Worm (Caenorhabditis elegans) whole organism, young adult: ENCODE measurements around the gene F10A3.11.

Source experiments
- F52B5.7 ChIP-seq: sonication (generic microtip); optimal IDR thresholded peaks from 2 replicates; lab custom pipeline; 2016; ENCODE audit warnings: mild to moderate bottlenecking, missing genetic modification characterization, missing compliant biosample characterization
- cebp-1 ChIP-seq, 2 experiments: fragments of 200-800 bp in 1 of 2; sonication (Bioruptor generic) in 1 of 2; sonication (generic microtip) in 1 of 2; IDR thresholded peaks in 1 of 2; optimal IDR thresholded peaks in 1 of 2; 2 replicates each; pipeline versions ENCODE4 v1.3.6 to Lab custom; 2017 to 2022; ENCODE audit warnings: missing compliant biosample characterization in 2 of 2, missing genetic modification characterization in 2 of 2, mild to moderate bottlenecking in 1 of 2, missing genetic modification reagents in 1 of 2, moderate library complexity in 1 of 2
- chd-7 ChIP-seq: sonication (generic microtip); optimal IDR thresholded peaks from 2 replicates; lab custom pipeline; 2016; ENCODE audit warnings: mild to moderate bottlenecking, missing genetic modification characterization, moderate library complexity, missing compliant biosample characterization
- let-526 ChIP-seq: fragments of 200-800 bp; sonication (Bioruptor generic); IDR thresholded peaks from 2 replicates; pipeline ENCODE4 v1.3.6; 2022; ENCODE audit warnings: missing genetic modification reagents, missing genetic modification characterization, missing compliant biosample characterization
- lin-40 ChIP-seq: sonication (generic microtip); optimal IDR thresholded peaks from 2 replicates; lab custom pipeline; 2016; ENCODE audit warnings: missing genetic modification characterization, mild to moderate bottlenecking, missing compliant biosample characterization, missing genotype, missing genetic modification reagents
- lin-54 ChIP-seq: fragments of 200-800 bp; sonication (Bioruptor generic); optimal IDR thresholded peaks from 2 replicates; lab custom pipeline; 2018; ENCODE audit warnings: mild to moderate bottlenecking, missing genetic modification characterization, missing compliant biosample characterization
- mel-28 ChIP-seq: sonication (generic microtip); optimal IDR thresholded peaks from 2 replicates; lab custom pipeline; 2016; ENCODE audit warnings: borderline replicate concordance, mild to moderate bottlenecking, missing genetic modification characterization, missing compliant biosample characterization
- nfya-2 ChIP-seq: fragments of 200-800 bp; sonication (Bioruptor generic); IDR thresholded peaks from 2 replicates; pipeline ENCODE4 v1.3.6; 2022; ENCODE audit warnings: missing genetic modification reagents, missing genetic modification characterization, missing compliant biosample characterization
- nfyb-1 ChIP-seq: fragments of 200-800 bp; sonication (Bioruptor generic); IDR thresholded peaks from 2 replicates; pipeline ENCODE4 v1.3.6; 2022; ENCODE audit warnings: missing genetic modification reagents, missing genetic modification characterization, missing compliant biosample characterization
- pha-4 ChIP-seq: fragments of 150-350 bp; sonication (generic microtip); optimal IDR thresholded peaks from 2 replicates; lab custom pipeline; 2014; ENCODE audit warnings: missing biosample characterization, missing genetic modification reagents, missing genetic modification characterization
- snpc-4 ChIP-seq, 5 experiments: fragments of 150-350 bp in 1 of 5; sonication (generic microtip) in 4 of 5; optimal IDR thresholded peaks; 2 replicates each; lab custom pipeline; 2014 to 2018; ENCODE audit warnings: missing genetic modification characterization in 5 of 5, missing biosample characterization in 3 of 5, antibody characterized with exemption in 2 of 5, mild to moderate bottlenecking in 2 of 5, missing compliant biosample characterization in 2 of 5, missing genotype in 2 of 5, moderate library complexity in 2 of 5, missing genetic modification reagents in 1 of 5
- sptf-2 ChIP-seq: fragments of 200-800 bp; sonication (Bioruptor generic); optimal IDR thresholded peaks from 2 replicates; lab custom pipeline; 2018; ENCODE audit warnings: mild to moderate bottlenecking, missing genetic modification characterization, missing compliant biosample characterization
- unc-62 ChIP-seq: fragments of 150-350 bp; optimal IDR thresholded peaks from 2 replicates; lab custom pipeline; 2014; ENCODE audit warnings: missing biosample characterization, missing genetic modification reagents, missing genetic modification characterization

ce11 chrV:16160087-16160486 is 2.4 kb upstream of the F10A3.11 start:
- TF ChIP-seq cebp-1 (GFP tag; IDR thresholded peaks at IDR 0.05; lab: Robert Waterston, UW) (peak; percentile 85), cebp-1 (tag; optimal IDR thresholded peaks at IDR 0.05; lab: Kevin White, UChicago) (peak; percentile 96), snpc-4 (GFP tag; optimal IDR thresholded peaks at IDR 0.05; lab: Kevin White, UChicago) (no peak), snpc-4 (tag; optimal IDR thresholded peaks at IDR 0.05; lab: Kevin White, UChicago) (no peak), sptf-2 (GFP tag; lab: Kevin White, UChicago) (no peak), lin-54 (GFP tag; lab: Kevin White, UChicago) (no peak), unc-62 (GFP tag; lab: Kevin White, UChicago) (no peak), lin-40 (tag; lab: Kevin White, UChicago) (no peak), pha-4 (tag; lab: Kevin White, UChicago) (no peak), nfya-2 (GFP tag; lab: Robert Waterston, UW) (no peak), F52B5.7 (no peak), mel-28 (no peak), nfyb-1 (GFP tag; lab: Robert Waterston, UW) (no peak), chd-7 (tag; lab: Kevin White, UChicago) (no peak), let-526 (no peak)
